Worm (Caenorhabditis elegans) whole organism, L3 larva: ENCODE results near the gene mcu-1.

Experiments used
- R02D3.7 ChIP-seq: fragments of 150-350 bp; optimal IDR thresholded peaks from 2 replicates; lab custom pipeline; 2014; ENCODE audit warnings: missing biosample characterization, missing genetic modification characterization
- elt-1 ChIP-seq: fragments of 150-350 bp; optimal IDR thresholded peaks from 2 replicates; lab custom pipeline; 2014; ENCODE audit warnings: missing biosample characterization, missing genetic modification characterization
- mdl-1 ChIP-seq: fragments of 150-350 bp; optimal IDR thresholded peaks from 2 replicates; lab custom pipeline; 2014; ENCODE audit warnings: missing biosample characterization, missing genetic modification characterization
- nhr-76 ChIP-seq: fragments of 150-350 bp; sonication (generic microtip); optimal IDR thresholded peaks from 5 replicates; lab custom pipeline; 2014; ENCODE audit warnings: missing biosample characterization, missing genetic modification characterization
- pha-4 ChIP-seq: fragments of 150-350 bp; optimal IDR thresholded peaks from 2 replicates; lab custom pipeline; 2014; ENCODE audit warnings: missing biosample characterization, missing genetic modification reagents, missing genetic modification characterization

DNA sequence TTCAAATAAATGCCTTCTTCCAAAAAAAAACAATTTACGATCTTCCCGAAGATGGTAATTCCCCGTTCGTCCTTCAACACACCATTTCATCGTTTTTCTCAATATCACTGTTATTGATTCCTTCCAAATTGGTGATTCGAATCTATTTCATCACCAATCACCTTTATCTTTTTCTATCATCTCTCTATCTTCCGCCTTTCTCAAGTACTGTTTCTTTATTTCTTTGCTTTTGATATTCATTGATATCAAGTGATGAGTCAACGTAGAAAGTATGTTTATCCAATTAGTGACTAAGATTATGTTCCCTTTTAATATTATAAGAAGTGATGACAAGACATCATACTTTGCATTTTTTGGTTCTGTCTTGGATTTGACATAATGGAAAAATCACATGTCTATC is 14.8 kb downstream of the mcu-1 start:
- TF ChIP-seq nhr-76 (tag; lab: Kevin White, UChicago): no peak
- TF ChIP-seq pha-4: no peak
- no peak for TF ChIP-seq mdl-1 (tag; lab: Kevin White, UChicago)
- TF ChIP-seq R02D3.7 (tag; lab: Kevin White, UChicago): no peak
- TF ChIP-seq elt-1 (tag; lab: Kevin White, UChicago): no peak
